Fruit fly (Drosophila melanogaster) whole organism, embryonic: ENCODE measurements around the gene Ubc7.

ENCODE experiments used
- CG12236 ChIP-seq: fragments of 200-800 bp; sonication (Bioruptor generic); optimal IDR thresholded peaks from 2 replicates; lab custom pipeline; 2016; ENCODE audit warnings: missing biosample characterization, missing genetic modification characterization
- CG13123 ChIP-seq: fragments of 200-800 bp; sonication (Bioruptor generic); optimal IDR thresholded peaks from 2 replicates; lab custom pipeline; 2016; ENCODE audit warnings: missing biosample characterization, missing genetic modification characterization
- CG14441 ChIP-seq: fragments of 200-800 bp; sonication (Bioruptor generic); IDR thresholded peaks from 2 replicates; pipeline ENCODE4 v1.3.6; 2022; ENCODE audit warnings: missing biosample characterization, missing genetic modification characterization
- CG16813 ChIP-seq: fragments of 200-800 bp; sonication (Bioruptor generic); IDR thresholded peaks from 3 replicates; pipeline ENCODE4 v1.3.6; 2022; ENCODE audit warnings: missing biosample characterization, missing genetic modification characterization; ENCODE audit not compliant: partially characterized antibody
- CG16863 ChIP-seq: fragments of 200-800 bp; sonication (Bioruptor generic); optimal IDR thresholded peaks from 3 replicates; lab custom pipeline; 2016; ENCODE audit warnings: missing biosample characterization, missing genetic modification characterization
- CG1792 ChIP-seq: fragments of 200-800 bp; sonication (Bioruptor generic); optimal IDR thresholded peaks from 2 replicates; lab custom pipeline; 2016; ENCODE audit warnings: missing biosample characterization, missing genetic modification characterization
- CG1832 ChIP-seq: fragments of 200-800 bp; sonication (Bioruptor generic); optimal IDR thresholded peaks from 2 replicates; lab custom pipeline; 2017; ENCODE audit warnings: missing biosample characterization, mild to moderate bottlenecking, missing genetic modification characterization, inconsistent platforms
- CG18599 ChIP-seq: fragments of 200-800 bp; sonication (Bioruptor generic); optimal IDR thresholded peaks from 3 replicates; lab custom pipeline; 2017; ENCODE audit warnings: missing biosample characterization, missing genetic modification characterization, mild to moderate bottlenecking, moderate library complexity, missing genetic modification reagents
- CG18619 ChIP-seq: fragments of 200-800 bp; sonication (Bioruptor generic); optimal IDR thresholded peaks from 3 replicates; lab custom pipeline; 2017; ENCODE audit warnings: missing biosample characterization, mild to moderate bottlenecking, missing genetic modification characterization
- CG2875 ChIP-seq: fragments of 200-800 bp; sonication (Bioruptor generic); optimal IDR thresholded peaks from 2 replicates; lab custom pipeline; 2017; ENCODE audit warnings: missing biosample characterization, mild to moderate bottlenecking, missing genetic modification characterization, missing genetic modification reagents
- CG31441 ChIP-seq: fragments of 200-800 bp; sonication (Bioruptor generic); IDR thresholded peaks from 2 replicates; pipeline ENCODE4 v1.3.6; 2022; ENCODE audit warnings: missing biosample characterization, missing genetic modification characterization
- CG6175 ChIP-seq: fragments of 200-800 bp; sonication (Bioruptor generic); IDR thresholded peaks from 3 replicates; pipeline ENCODE4 v1.3.6; 2022; ENCODE audit warnings: missing biosample characterization, missing genetic modification characterization
- CG7357 ChIP-seq: fragments of 200-800 bp; sonication (Bioruptor generic); IDR thresholded peaks from 3 replicates; pipeline ENCODE4 v1.3.6; 2022; ENCODE audit warnings: missing biosample characterization, missing genetic modification characterization
- CG7987 ChIP-seq: fragments of 200-800 bp; sonication (Bioruptor generic); optimal IDR thresholded peaks from 2 replicates; lab custom pipeline; 2018; ENCODE audit warnings: missing biosample characterization, mild to moderate bottlenecking, missing genetic modification characterization, moderate library complexity
- CG8089 ChIP-seq: fragments of 200-800 bp; sonication (Bioruptor generic); optimal IDR thresholded peaks from 3 replicates; lab custom pipeline; 2016; ENCODE audit warnings: missing biosample characterization, missing genetic modification characterization
- CG8359 ChIP-seq: fragments of 200-800 bp; sonication (Bioruptor generic); optimal IDR thresholded peaks from 2 replicates; lab custom pipeline; 2017; ENCODE audit warnings: missing biosample characterization, mild to moderate bottlenecking, missing genetic modification characterization, borderline replicate concordance
- CG9797 ChIP-seq: fragments of 200-800 bp; sonication (Bioruptor generic); optimal IDR thresholded peaks from 3 replicates; lab custom pipeline; 2018; ENCODE audit warnings: missing biosample characterization, mild to moderate bottlenecking, missing genetic modification characterization
- CTCF ChIP-seq: fragments of 200-800 bp; sonication (Bioruptor generic); optimal IDR thresholded peaks from 2 replicates; lab custom pipeline; 2017; ENCODE audit warnings: missing biosample characterization, mild to moderate bottlenecking, missing genetic modification characterization, moderate library complexity
- Dip3 ChIP-seq: fragments of 200-800 bp; sonication (Bioruptor generic); optimal IDR thresholded peaks from 3 replicates; lab custom pipeline; 2016; ENCODE audit warnings: missing biosample characterization, missing genetic modification characterization
- Eip74EF ChIP-seq, 2 experiments: fragments of 200-800 bp in 1 of 2; fragments of >200 bp in 1 of 2; sonication (Bioruptor generic) in 1 of 2; optimal IDR thresholded peaks; 2 replicates each; lab custom pipeline; 2017 to 2019; ENCODE audit warnings: missing biosample characterization in 2 of 2, missing genetic modification characterization in 2 of 2, mild to moderate bottlenecking in 1 of 2, moderate library complexity in 1 of 2
- Elba2 ChIP-seq: fragments of 200-800 bp; sonication (Bioruptor generic); optimal IDR thresholded peaks from 3 replicates; lab custom pipeline; 2016; ENCODE audit warnings: missing biosample characterization, missing genetic modification characterization
- GATAe ChIP-seq: fragments of 200-800 bp; sonication (Bioruptor generic); conservative IDR thresholded peaks from 2 replicates; pipeline ENCODE4 v1.3.6; 2022; ENCODE audit warnings: missing biosample characterization, missing genetic modification characterization
- Hmx ChIP-seq: fragments of 200-800 bp; sonication (Bioruptor generic); optimal IDR thresholded peaks from 2 replicates; lab custom pipeline; 2016; ENCODE audit warnings: missing biosample characterization, missing genetic modification characterization
- Kr ChIP-seq: fragments of 200-800 bp; sonication (Bioruptor generic); optimal IDR thresholded peaks from 2 replicates; lab custom pipeline; 2017; ENCODE audit warnings: missing biosample characterization, mild to moderate bottlenecking, missing genetic modification characterization
- Meics ChIP-seq: fragments of 200-800 bp; sonication (Bioruptor generic); optimal IDR thresholded peaks from 2 replicates; lab custom pipeline; 2017; ENCODE audit warnings: missing biosample characterization, mild to moderate bottlenecking, missing genetic modification characterization
- NfI ChIP-seq: fragments of 200-800 bp; sonication (Bioruptor generic); optimal IDR thresholded peaks from 3 replicates; lab custom pipeline; 2018; ENCODE audit warnings: missing biosample characterization, mild to moderate bottlenecking, missing genetic modification characterization, moderate library complexity
- Oli ChIP-seq: fragments of 200-800 bp; sonication (Bioruptor generic); optimal IDR thresholded peaks from 2 replicates; lab custom pipeline; 2018; ENCODE audit warnings: missing biosample characterization, mild to moderate bottlenecking, missing genetic modification characterization, moderate library complexity
- Pdp1 ChIP-seq, 2 experiments: fragments of 200-800 bp; sonication (Bioruptor generic); optimal IDR thresholded peaks; 3 replicates each; lab custom pipeline; 2016; ENCODE audit warnings: missing biosample characterization in 2 of 2, missing genetic modification characterization in 2 of 2, mild to moderate bottlenecking in 1 of 2, moderate library complexity in 1 of 2
- abd-A ChIP-seq: fragments of 200-800 bp; sonication (Bioruptor generic); optimal IDR thresholded peaks from 3 replicates; lab custom pipeline; 2019; ENCODE audit warnings: missing biosample characterization, mild to moderate bottlenecking, missing genetic modification characterization, moderate library complexity
- ase ChIP-seq: fragments of 200-800 bp; sonication (Bioruptor generic); IDR thresholded peaks from 3 replicates; pipeline ENCODE4 v1.3.6; 2022; ENCODE audit warnings: missing biosample characterization, missing genetic modification characterization
- az2 ChIP-seq: fragments of 200-800 bp; sonication (Bioruptor generic); optimal IDR thresholded peaks from 3 replicates; lab custom pipeline; 2016; ENCODE audit warnings: missing biosample characterization, missing genetic modification characterization
- bowl ChIP-seq: fragments of 200-800 bp; sonication (Bioruptor generic); IDR thresholded peaks from 2 replicates; pipeline ENCODE4 v1.3.6; 2022; ENCODE audit warnings: missing biosample characterization, missing genetic modification characterization
- cg ChIP-seq: fragments of 200-800 bp; sonication (Bioruptor generic); optimal IDR thresholded peaks from 3 replicates; lab custom pipeline; 2019; ENCODE audit warnings: missing biosample characterization, mild to moderate bottlenecking, missing genetic modification characterization, moderate library complexity
- chif ChIP-seq, 2 experiments: fragments of 200-800 bp; sonication (Bioruptor generic); optimal IDR thresholded peaks; 3 replicates each; lab custom pipeline; 2016; ENCODE audit warnings: missing biosample characterization in 2 of 2, missing genetic modification characterization in 2 of 2
- da ChIP-seq: fragments of 200-800 bp; sonication (Bioruptor generic); optimal IDR thresholded peaks from 2 replicates; lab custom pipeline; 2016; ENCODE audit warnings: missing biosample characterization, missing genetic modification characterization
- danr ChIP-seq: fragments of 200-800 bp; sonication (Bioruptor generic); IDR thresholded peaks from 2 replicates; pipeline ENCODE4 v1.3.6; 2022; ENCODE audit warnings: missing biosample characterization, missing genetic modification characterization
- dati ChIP-seq: fragments of 200-800 bp; sonication (Bioruptor generic); IDR thresholded peaks from 2 replicates; pipeline ENCODE4 v1.3.6; 2022; ENCODE audit warnings: missing biosample characterization, missing genetic modification characterization
- gem ChIP-seq: fragments of 200-800 bp; sonication (Bioruptor generic); optimal IDR thresholded peaks from 2 replicates; lab custom pipeline; 2019; ENCODE audit warnings: missing biosample characterization, mild to moderate bottlenecking, missing genetic modification characterization, moderate library complexity
- gfzf ChIP-seq: fragments of 200-800 bp; sonication (Bioruptor generic); optimal IDR thresholded peaks from 2 replicates; lab custom pipeline; 2016; ENCODE audit warnings: missing biosample characterization, mild to moderate bottlenecking, missing genetic modification characterization, moderate library complexity
- her ChIP-seq: fragments of 200-800 bp; sonication (Bioruptor generic); optimal IDR thresholded peaks from 2 replicates; lab custom pipeline; 2016; ENCODE audit warnings: missing biosample characterization, missing genetic modification characterization
- jing ChIP-seq: fragments of 200-800 bp; sonication (Bioruptor generic); optimal IDR thresholded peaks from 2 replicates; lab custom pipeline; 2018; ENCODE audit warnings: missing biosample characterization, mild to moderate bottlenecking, missing genetic modification characterization
- jumu ChIP-seq: fragments of 200-800 bp; sonication (Bioruptor generic); optimal IDR thresholded peaks from 3 replicates; lab custom pipeline; 2016; ENCODE audit warnings: missing biosample characterization, missing genetic modification characterization
- kay ChIP-seq: fragments of 200-800 bp; sonication (Bioruptor generic); optimal IDR thresholded peaks from 2 replicates; lab custom pipeline; 2016; ENCODE audit warnings: missing biosample characterization, missing genetic modification characterization
- ken ChIP-seq: fragments of 200-800 bp; sonication (Bioruptor generic); IDR thresholded peaks from 3 replicates; pipeline ENCODE4 v1.3.6; 2022; ENCODE audit warnings: missing biosample characterization, missing genetic modification characterization
- mam ChIP-seq: fragments of 200-800 bp; sonication (Bioruptor generic); optimal IDR thresholded peaks from 3 replicates; lab custom pipeline; 2016; ENCODE audit warnings: missing biosample characterization, missing genetic modification characterization
- oc ChIP-seq: fragments of 200-800 bp; sonication (Bioruptor generic); optimal IDR thresholded peaks from 2 replicates; lab custom pipeline; 2018; ENCODE audit warnings: missing biosample characterization, mild to moderate bottlenecking, missing genetic modification characterization, moderate library complexity
- pita ChIP-seq: fragments of 200-800 bp; sonication (Bioruptor generic); optimal IDR thresholded peaks from 2 replicates; lab custom pipeline; 2017; ENCODE audit warnings: missing biosample characterization, mild to moderate bottlenecking, missing genetic modification characterization
- ranshi ChIP-seq: fragments of 200-800 bp; sonication (Bioruptor generic); IDR thresholded peaks from 2 replicates; pipeline ENCODE4 v1.3.6; 2022; ENCODE audit warnings: missing biosample characterization, missing genetic modification characterization
- tup ChIP-seq: fragments of 200-800 bp; sonication (Bioruptor generic); optimal IDR thresholded peaks from 2 replicates; lab custom pipeline; 2016; ENCODE audit warnings: missing biosample characterization, mild to moderate bottlenecking, missing genetic modification characterization, moderate library complexity
- wor ChIP-seq: fragments of 200-800 bp; sonication (Bioruptor generic); IDR thresholded peaks from 2 replicates; pipeline ENCODE4 v1.3.6; 2022; ENCODE audit warnings: missing biosample characterization, missing genetic modification characterization
- z ChIP-seq: fragments of 200-800 bp; sonication (Bioruptor generic); IDR thresholded peaks from 3 replicates; pipeline ENCODE4 v1.3.6; 2022; ENCODE audit warnings: missing biosample characterization, missing genetic modification characterization
- zfh2 ChIP-seq: fragments of 200-800 bp; sonication (Bioruptor generic); optimal IDR thresholded peaks from 2 replicates; lab custom pipeline; 2016; ENCODE audit warnings: missing biosample characterization, missing genetic modification characterization

Gene Ubc7

DNA sequence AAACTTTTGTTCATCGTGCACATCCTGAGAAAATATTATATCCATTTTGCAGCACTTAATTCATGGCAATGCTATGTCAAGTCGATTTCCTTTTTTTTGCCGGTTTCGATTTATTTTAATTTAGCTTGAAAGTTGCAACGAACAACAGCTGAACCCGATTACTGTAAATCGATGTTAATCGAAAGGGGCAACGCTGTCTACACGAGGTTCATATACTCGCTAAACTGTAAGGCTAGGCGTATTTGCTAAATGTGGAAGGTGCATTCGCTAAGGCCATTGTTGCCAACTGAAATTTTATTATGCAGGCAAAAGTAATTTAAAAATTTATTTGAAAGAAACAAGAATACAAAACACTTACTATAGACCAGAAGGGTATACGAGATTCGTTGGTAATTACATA lies 46.1 kb upstream of the Ubc7 start, which contains the start of gene CG9902 (continued):
- TF ChIP-seq Elba2 (GFP tag; lab: Kevin White, UChicago): no peak
- TF ChIP-seq CG7987 (GFP tag; lab: Kevin White, UChicago): peak; percentile 37
- no peak for TF ChIP-seq cg (GFP tag; lab: Kevin White, UChicago)
- TF ChIP-seq kay (GFP tag; lab: Kevin White, UChicago): no peak
- TF ChIP-seq CG13123 (GFP tag; lab: Kevin White, UChicago): no peak
- no peak for TF ChIP-seq da (GFP tag; lab: Kevin White, UChicago)
- TF ChIP-seq dati (GFP tag; lab: Robert Waterston, UW): no peak
- TF ChIP-seq mam: peak; percentile 10
- no peak for TF ChIP-seq az2 (GFP tag; lab: Kevin White, UChicago)
- no peak for TF ChIP-seq GATAe
- TF ChIP-seq CG16813 (GFP tag; lab: Robert Waterston, UW): peak; percentile 78
- peak; percentile 48 for TF ChIP-seq CG9797 (GFP tag; lab: Kevin White, UChicago)
- TF ChIP-seq tup (GFP tag; lab: Kevin White, UChicago): no peak
- no peak for TF ChIP-seq CG18599
- TF ChIP-seq CG7357 (GFP tag; lab: Robert Waterston, UW): no peak
- TF ChIP-seq CG12236 (GFP tag; lab: Kevin White, UChicago): no peak
- TF ChIP-seq ase: no peak
- TF ChIP-seq chif (GFP tag; optimal IDR thresholded peaks at IDR 0.05; lab: Kevin White, UChicago): no peak
- TF ChIP-seq CTCF (GFP tag; lab: Kevin White, UChicago): peak; percentile 73
- TF ChIP-seq CG16863 (GFP tag; lab: Kevin White, UChicago): no peak
- no peak for TF ChIP-seq zfh2 (GFP tag; lab: Kevin White, UChicago)
- TF ChIP-seq CG8359 (GFP tag; lab: Kevin White, UChicago): no peak
- no peak for TF ChIP-seq wor (GFP tag; lab: Robert Waterston, UW)
- no peak for TF ChIP-seq CG6175 (GFP tag; lab: Robert Waterston, UW)
- no peak for TF ChIP-seq gem (tag; lab: Kevin White, UChicago)
- TF ChIP-seq Pdp1 (GFP tag; optimal IDR thresholded peaks at IDR 0.05; lab: Kevin White, UChicago): peak; percentile 7 to 73
- TF ChIP-seq CG18619 (GFP tag; lab: Kevin White, UChicago): no peak
- peak; percentile 65 for TF ChIP-seq gfzf
- no peak for TF ChIP-seq oc
- no peak for TF ChIP-seq CG1792
- no peak for TF ChIP-seq CG2875 (GFP tag; lab: Kevin White, UChicago)
- no peak for TF ChIP-seq danr
- no peak for TF ChIP-seq z
- TF ChIP-seq her: peak; percentile 27
- TF ChIP-seq pita: peak; percentile 94
- no peak for TF ChIP-seq Eip74EF (GFP tag; optimal IDR thresholded peaks at IDR 0.05; lab: Kevin White, UChicago)
- TF ChIP-seq Kr (GFP tag; lab: Kevin White, UChicago): no peak
- no peak for TF ChIP-seq abd-A
- TF ChIP-seq jing (GFP tag; lab: Kevin White, UChicago): no peak
- no peak for TF ChIP-seq ken (GFP tag; lab: Robert Waterston, UW)
- no peak for TF ChIP-seq Oli
- TF ChIP-seq Meics (GFP tag; lab: Kevin White, UChicago): no peak
- TF ChIP-seq NfI: peak; percentile 8
- no peak for TF ChIP-seq CG8089
- no peak for TF ChIP-seq Hmx (GFP tag; lab: Kevin White, UChicago)
- no peak for TF ChIP-seq bowl
- TF ChIP-seq CG31441 (GFP tag; lab: Robert Waterston, UW): no peak
- TF ChIP-seq Dip3 (GFP tag; lab: Kevin White, UChicago): no peak
- peak; percentile 8 for TF ChIP-seq jumu (GFP tag; lab: Kevin White, UChicago)
- no peak for TF ChIP-seq CG1832 (GFP tag; lab: Kevin White, UChicago)
- TF ChIP-seq CG14441 (GFP tag; lab: Robert Waterston, UW): no peak
- no peak for TF ChIP-seq ranshi (GFP tag; lab: Robert Waterston, UW)
